Fruit fly (Drosophila melanogaster): ENCODE measurements around the gene Efa6.

DNA sequence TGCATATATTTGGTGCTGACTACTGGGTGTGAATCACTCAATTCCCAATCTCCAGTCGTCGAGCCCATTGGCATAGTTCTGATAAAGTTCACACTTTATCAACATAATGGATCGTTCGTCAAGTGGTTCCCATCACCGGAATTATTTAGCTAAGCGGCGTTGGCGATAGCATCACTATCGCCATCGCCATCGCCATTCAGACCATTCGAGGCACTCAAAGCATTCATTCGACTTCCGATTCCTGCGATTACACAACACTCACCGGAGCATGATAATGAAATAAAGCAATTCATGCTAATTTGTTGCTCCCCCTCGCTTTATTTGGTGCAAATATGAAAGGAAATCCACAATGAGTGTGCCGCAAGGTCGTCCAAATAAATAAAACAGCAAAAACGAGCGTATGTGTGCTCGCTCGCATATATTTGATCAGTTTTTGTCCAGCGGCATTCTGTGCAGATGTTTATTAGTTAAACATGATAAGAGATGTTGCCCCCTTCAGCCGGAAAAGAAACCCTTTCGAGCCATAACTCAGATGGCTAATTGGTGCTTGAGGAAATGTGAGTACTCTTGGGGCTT lies 7.8 kb downstream of the Efa6 start:
- TF ChIP-seq ttk (optimal IDR thresholded peaks at IDR 0.05) (no peak), h (optimal IDR thresholded peaks at IDR 0.05) (no peak), insv (optimal IDR thresholded peaks at IDR 0.05) (no peak), Myc (optimal IDR thresholded peaks at IDR 0.05) (no peak)

Measured in Kc167 (cell line).